Worm (Caenorhabditis elegans) whole organism, L4 larva: ENCODE data around the gene sre-2.
A peak's percentile ranks its signal among the peaks of the same experiment; 100 is the strongest.

Source experiments
- F26F4.8 ChIP-seq: fragments of 200-800 bp; sonication (Bioruptor generic); conservative IDR thresholded peaks from 2 replicates; pipeline ENCODE4 v1.3.6; 2022; ENCODE audit warnings: missing genetic modification characterization, missing compliant biosample characterization
- T20F7.1 ChIP-seq: fragments of 200-800 bp; sonication (Bioruptor generic); optimal IDR thresholded peaks from 2 replicates; lab custom pipeline; 2018; ENCODE audit warnings: mild to moderate bottlenecking, missing genetic modification characterization, missing compliant biosample characterization
- Y75B8A.6 ChIP-seq: fragments of 200-800 bp; sonication (Bioruptor generic); IDR thresholded peaks from 2 replicates; pipeline ENCODE4 v1.3.6; 2022; ENCODE audit warnings: missing genetic modification reagents, missing genetic modification characterization, missing compliant biosample characterization
- ZK337.2 ChIP-seq: fragments of 200-800 bp; sonication (Bioruptor generic); IDR thresholded peaks from 2 replicates; pipeline ENCODE4 v1.3.6; 2022; ENCODE audit warnings: missing genetic modification reagents, missing genetic modification characterization, missing compliant biosample characterization
- ZK546.5 ChIP-seq, 2 experiments: sonication (generic microtip); optimal IDR thresholded peaks; 2 replicates each; lab custom pipeline; 2017; ENCODE audit warnings: missing biosample characterization in 2 of 2, missing genetic modification characterization in 2 of 2
- aha-1 ChIP-seq: fragments of 150-350 bp; peaks from one replicate; lab custom pipeline; 2014; ENCODE audit warnings: missing biosample characterization, missing genetic modification characterization
- aly-2 ChIP-seq: sonication (generic microtip); optimal IDR thresholded peaks from 2 replicates; lab custom pipeline; 2018; ENCODE audit warnings: missing biosample characterization, missing genetic modification characterization
- arid-1 ChIP-seq: fragments of 200-800 bp; sonication (Bioruptor generic); conservative IDR thresholded peaks from 2 replicates; pipeline ENCODE4 v1.3.6; 2022; ENCODE audit warnings: missing genetic modification reagents, missing genetic modification characterization, missing compliant biosample characterization
- attf-4 ChIP-seq: sonication (generic microtip); optimal IDR thresholded peaks from 3 replicates; lab custom pipeline; 2017; ENCODE audit warnings: missing biosample characterization, missing genetic modification characterization
- ceh-20 ChIP-seq: fragments of 200-800 bp; sonication (Bioruptor generic); IDR thresholded peaks from 2 replicates; pipeline ENCODE4 v1.3.6; 2022; ENCODE audit warnings: missing genetic modification reagents, missing genetic modification characterization, missing compliant biosample characterization
- ceh-28 ChIP-seq: fragments of 150-350 bp; optimal IDR thresholded peaks from 2 replicates; lab custom pipeline; 2014; ENCODE audit warnings: missing biosample characterization, missing genetic modification reagents, missing genetic modification characterization
- ceh-32 ChIP-seq: sonication (generic microtip); optimal IDR thresholded peaks from 2 replicates; lab custom pipeline; 2016; ENCODE audit warnings: mild to moderate bottlenecking, missing genetic modification characterization, missing compliant biosample characterization; ENCODE audit not compliant: poor library complexity
- ceh-82 ChIP-seq: sonication (generic microtip); optimal IDR thresholded peaks from 2 replicates; lab custom pipeline; 2017; ENCODE audit warnings: missing biosample characterization, missing genetic modification characterization
- cey-2 ChIP-seq: sonication (generic microtip); optimal IDR thresholded peaks from 3 replicates; lab custom pipeline; 2017; ENCODE audit warnings: missing genetic modification characterization, mild to moderate bottlenecking, missing compliant biosample characterization, antibody characterized with exemption, borderline replicate concordance; ENCODE audit not compliant: insufficient read depth
- daf-16 ChIP-seq, 3 experiments: sonication (generic microtip); optimal IDR thresholded peaks; 2 replicates each; lab custom pipeline; 2016 to 2017; ENCODE audit warnings: missing genetic modification characterization in 3 of 3, missing genetic modification reagents in 3 of 3, mild to moderate bottlenecking in 2 of 3, missing compliant biosample characterization in 2 of 3, missing biosample characterization in 1 of 3, moderate library complexity in 1 of 3
- daf-19 ChIP-seq: fragments of 200-800 bp; sonication (Bioruptor generic); conservative IDR thresholded peaks from 2 replicates; pipeline ENCODE4 v1.3.6; 2022; ENCODE audit warnings: missing genetic modification characterization, missing compliant biosample characterization
- daf-8 ChIP-seq: fragments of 200-800 bp; sonication (Bioruptor generic); IDR thresholded peaks from 2 replicates; pipeline ENCODE4 v1.3.6; 2022; ENCODE audit warnings: missing genetic modification characterization, missing compliant biosample characterization
- dmd-6 ChIP-seq: fragments of 200-800 bp; sonication (Bioruptor generic); IDR thresholded peaks from 2 replicates; pipeline ENCODE4 v1.3.6; 2022; ENCODE audit warnings: missing genetic modification reagents, missing genetic modification characterization, missing compliant biosample characterization
- dpl-1 ChIP-seq: fragments of 150-350 bp; optimal IDR thresholded peaks from 2 replicates; lab custom pipeline; 2014; ENCODE audit warnings: missing biosample characterization, missing genetic modification reagents, missing genetic modification characterization
- duxl-1 ChIP-seq: sonication (generic microtip); optimal IDR thresholded peaks from 2 replicates; lab custom pipeline; 2016; ENCODE audit warnings: mild to moderate bottlenecking, missing genetic modification characterization, moderate library complexity, missing compliant biosample characterization; ENCODE audit not compliant: poor library complexity
- egl-27 ChIP-seq: sonication (generic microtip); optimal IDR thresholded peaks from 3 replicates; lab custom pipeline; 2017; ENCODE audit warnings: missing biosample characterization, missing genetic modification reagents, missing genetic modification characterization
- fkh-10 ChIP-seq: fragments of 150-350 bp; optimal IDR thresholded peaks from 2 replicates; lab custom pipeline; 2014; ENCODE audit warnings: missing biosample characterization, missing genetic modification reagents, missing genetic modification characterization
- hif-1 ChIP-seq, 2 experiments: sonication (generic microtip); optimal IDR thresholded peaks; 2 replicates each; lab custom pipeline; 2016 to 2017; ENCODE audit warnings: missing compliant biosample characterization in 2 of 2, missing genetic modification characterization in 2 of 2, missing genetic modification reagents in 2 of 2, missing genotype in 2 of 2, mild to moderate bottlenecking in 1 of 2
- hlh-11 ChIP-seq: fragments of 200-800 bp; sonication (Bioruptor generic); optimal IDR thresholded peaks from 2 replicates; lab custom pipeline; 2018; ENCODE audit warnings: mild to moderate bottlenecking, missing genetic modification characterization, missing compliant biosample characterization
- hlh-30 ChIP-seq: sonication (generic microtip); optimal IDR thresholded peaks from 2 replicates; lab custom pipeline; 2017; ENCODE audit warnings: antibody characterized with exemption, mild to moderate bottlenecking, missing genetic modification characterization, missing compliant biosample characterization; ENCODE audit not compliant: insufficient read depth
- hmg-1.1 ChIP-seq: fragments of 200-800 bp; sonication (Bioruptor generic); IDR thresholded peaks from 2 replicates; pipeline ENCODE4 v1.3.6; 2022; ENCODE audit warnings: missing genetic modification reagents, missing genetic modification characterization, missing compliant biosample characterization
- lir-3 ChIP-seq: sonication (generic microtip); optimal IDR thresholded peaks from 2 replicates; lab custom pipeline; 2016; ENCODE audit warnings: mild to moderate bottlenecking, missing genetic modification characterization, missing compliant biosample characterization
- mdl-1 ChIP-seq, 2 experiments: fragments of 150-350 bp in 1 of 2; sonication (generic microtip) in 1 of 2; optimal IDR thresholded peaks; 2 replicates each; lab custom pipeline; 2014 to 2017; ENCODE audit warnings: missing biosample characterization in 2 of 2, missing genetic modification characterization in 2 of 2
- mdt-29 ChIP-seq: fragments of 200-800 bp; sonication (Bioruptor generic); IDR thresholded peaks from 2 replicates; pipeline ENCODE4 v1.3.6; 2022; ENCODE audit warnings: missing genetic modification reagents, missing genetic modification characterization, missing compliant biosample characterization
- nhr-25 ChIP-seq: sonication (generic microtip); optimal IDR thresholded peaks from 2 replicates; lab custom pipeline; 2017; ENCODE audit warnings: missing genetic modification characterization, mild to moderate bottlenecking, missing compliant biosample characterization, antibody characterized with exemption, moderate library complexity, borderline replicate concordance; ENCODE audit not compliant: insufficient read depth
- nhr-28 ChIP-seq: fragments of 150-350 bp; optimal IDR thresholded peaks from 2 replicates; lab custom pipeline; 2014; ENCODE audit warnings: missing biosample characterization, missing genetic modification characterization
- nhr-42 ChIP-seq: fragments of 200-800 bp; sonication (Bioruptor generic); IDR thresholded peaks from 2 replicates; pipeline ENCODE4 v1.3.6; 2022; ENCODE audit warnings: missing genetic modification characterization, missing compliant biosample characterization
- nhr-48 ChIP-seq: sonication (generic microtip); optimal IDR thresholded peaks from 2 replicates; lab custom pipeline; 2016; ENCODE audit warnings: mild to moderate bottlenecking, missing genetic modification characterization, missing compliant biosample characterization
- nhr-76 ChIP-seq: fragments of 150-350 bp; optimal IDR thresholded peaks from 2 replicates; lab custom pipeline; 2014; ENCODE audit warnings: missing biosample characterization, missing genetic modification characterization
- nhr-77 ChIP-seq: fragments of 150-350 bp; optimal IDR thresholded peaks from 2 replicates; lab custom pipeline; 2014; ENCODE audit warnings: missing biosample characterization, missing genetic modification characterization
- pha-4 ChIP-seq, 2 experiments: fragments of 150-350 bp in 1 of 2; fragments of 200-800 bp in 1 of 2; sonication (Bioruptor generic) in 1 of 2; IDR thresholded peaks in 1 of 2; optimal IDR thresholded peaks in 1 of 2; 2 replicates each; pipeline versions ENCODE4 v1.3.6 to Lab custom; 2014 to 2022; ENCODE audit warnings: missing genetic modification characterization in 2 of 2, missing genetic modification reagents in 2 of 2, missing biosample characterization in 1 of 2, missing compliant biosample characterization in 1 of 2
- pqm-1 ChIP-seq: sonication (generic microtip); optimal IDR thresholded peaks from 2 replicates; lab custom pipeline; 2017; ENCODE audit warnings: missing biosample characterization, missing genetic modification characterization
- rbr-2 ChIP-seq: sonication (generic microtip); optimal IDR thresholded peaks from 2 replicates; lab custom pipeline; 2016; ENCODE audit warnings: missing genotype, missing genetic modification characterization, missing compliant biosample characterization
- skn-1 ChIP-seq: fragments of 150-350 bp; optimal IDR thresholded peaks from 2 replicates; lab custom pipeline; 2014; ENCODE audit warnings: missing biosample characterization, missing genetic modification characterization
- snpc-4 ChIP-seq: fragments of 150-350 bp; optimal IDR thresholded peaks from 2 replicates; lab custom pipeline; 2014; ENCODE audit warnings: missing biosample characterization, missing genetic modification characterization
- spr-1 ChIP-seq: sonication (generic microtip); optimal IDR thresholded peaks from 2 replicates; lab custom pipeline; 2016; ENCODE audit warnings: mild to moderate bottlenecking, missing genetic modification characterization, missing compliant biosample characterization
- spr-3 ChIP-seq: fragments of 200-800 bp; sonication (Bioruptor generic); optimal IDR thresholded peaks from 2 replicates; lab custom pipeline; 2018; ENCODE audit warnings: mild to moderate bottlenecking, missing genetic modification characterization, missing compliant biosample characterization
- unc-39 ChIP-seq: sonication (generic microtip); optimal IDR thresholded peaks from 2 replicates; lab custom pipeline; 2017; ENCODE audit warnings: missing biosample characterization, missing genetic modification characterization
- zip-2 ChIP-seq: fragments of 150-350 bp; optimal IDR thresholded peaks from 2 replicates; lab custom pipeline; 2014; ENCODE audit warnings: missing biosample characterization, missing genetic modification characterization
- ztf-7 ChIP-seq: fragments of 150-350 bp; optimal IDR thresholded peaks from 2 replicates; lab custom pipeline; 2014; ENCODE audit warnings: missing biosample characterization, missing genetic modification characterization

The sre-2 gene

ce11 chrII:8071012-8071625 lies 30.8 kb downstream of the sre-2 start (continued):
- TF ChIP-seq hlh-11 (peak; percentile 22), F26F4.8 (GFP tag; lab: Robert Waterston, UW) (no peak), ceh-28 (tag; lab: Kevin White, UChicago) (no peak), pqm-1 (tag; lab: Kevin White, UChicago) (peak; percentile 60), dmd-6 (GFP tag; lab: Robert Waterston, UW) (0 out of 2 replicates have a peak, but pooled peaks have one; percentile 17), nhr-28 (tag; lab: Kevin White, UChicago) (peak; percentile 6), mdl-1 (tag; optimal IDR thresholded peaks at IDR 0.05; lab: Kevin White, UChicago) (peak in 1 of 2 experiments; percentile 48), attf-4 (no peak), nhr-76 (tag; lab: Kevin White, UChicago) (no peak), daf-16 (GFP tag; optimal IDR thresholded peaks at IDR 0.05; lab: Kevin White, UChicago) (no peak), daf-16 (tag; optimal IDR thresholded peaks at IDR 0.05; lab: Kevin White, UChicago) (peak; percentile 59)
- TF ChIP-seq, all 104 proteins: peak for 9

ce11 chrII:8065985-8066384 lies 36.0 kb downstream of the sre-2 start, which contains the start of gene pdha-1:
Gene pdha-1, plus strand, starts transcription at chrII:8066285.
- no peak for TF ChIP-seq daf-8 (GFP tag; lab: Robert Waterston, UW)
- TF ChIP-seq rbr-2 (tag; lab: Kevin White, UChicago) = no peak
- TF ChIP-seq hmg-1.1 (GFP tag; lab: Robert Waterston, UW) = no peak
- TF ChIP-seq aha-1 (tag; lab: Kevin White, UChicago) = no peak
- TF ChIP-seq arid-1 = no peak
- TF ChIP-seq cey-2 (tag; lab: Kevin White, UChicago) = no peak
- no peak for TF ChIP-seq ceh-32 (tag; lab: Kevin White, UChicago)
- TF ChIP-seq ceh-82 (tag; lab: Kevin White, UChicago) = no peak
- TF ChIP-seq lir-3 (tag; lab: Kevin White, UChicago) = no peak
- TF ChIP-seq ZK337.2 = no peak
- no peak for TF ChIP-seq duxl-1 (tag; lab: Kevin White, UChicago)
- no peak for TF ChIP-seq ztf-7

ce11 chrII:8062334-8062791 lies 39.6 kb downstream of the sre-2 start, which contains the start of gene ufd-2:
Gene ufd-2, plus strand, starts transcription at chrII:8062741.
- no peak for TF ChIP-seq nhr-42 (GFP tag; lab: Robert Waterston, UW)
- no peak for TF ChIP-seq snpc-4 (tag; lab: Kevin White, UChicago)
- peak; percentile 57 for TF ChIP-seq dpl-1
- no peak for TF ChIP-seq Y75B8A.6 (GFP tag; lab: Robert Waterston, UW)
- no peak for TF ChIP-seq hif-1 (tag; optimal IDR thresholded peaks at IDR 0.05; lab: Kevin White, UChicago)
- TF ChIP-seq ZK546.5 (tag; optimal IDR thresholded peaks at IDR 0.05; lab: Kevin White, UChicago) = no peak
- no peak for TF ChIP-seq ceh-20
- TF ChIP-seq skn-1 (tag; lab: Kevin White, UChicago) = no peak
- TF ChIP-seq spr-1 (tag; lab: Kevin White, UChicago) = no peak
- no peak for TF ChIP-seq mdt-29 (GFP tag; lab: Robert Waterston, UW)
- TF ChIP-seq pha-4 (GFP tag; IDR thresholded peaks at IDR 0.05; lab: Robert Waterston, UW) = peak; percentile 50; the same call in 1 of the 2 replicates
- peak; percentile 57 for TF ChIP-seq pha-4 (tag; optimal IDR thresholded peaks at IDR 0.05; lab: Kevin White, UChicago)
- TF ChIP-seq pqm-1 (tag; lab: Kevin White, UChicago) = peak; percentile 45
- no peak for TF ChIP-seq aly-2 (tag; lab: Kevin White, UChicago)
- no peak for TF ChIP-seq ceh-82 (tag; lab: Kevin White, UChicago)
- peak; percentile 80 for TF ChIP-seq T20F7.1
- peak; percentile 47 for TF ChIP-seq hlh-11
- TF ChIP-seq nhr-48 (tag; lab: Kevin White, UChicago) = no peak
- TF ChIP-seq fkh-10 (GFP tag; lab: Kevin White, UChicago) = peak; percentile 10
- TF ChIP-seq nhr-77 (tag; lab: Kevin White, UChicago) = peak; percentile 80
- no peak for TF ChIP-seq daf-8 (GFP tag; lab: Robert Waterston, UW)
- TF ChIP-seq hmg-1.1 (GFP tag; lab: Robert Waterston, UW) = no peak
- peak; percentile 24 for TF ChIP-seq hlh-30 (tag; lab: Kevin White, UChicago)
- TF ChIP-seq rbr-2 (tag; lab: Kevin White, UChicago) = peak; percentile 64
- peak; percentile 31 for TF ChIP-seq nhr-25 (tag; lab: Kevin White, UChicago)
- TF ChIP-seq egl-27 = no peak
- TF ChIP-seq nhr-28 (tag; lab: Kevin White, UChicago) = peak; percentile 50
- TF ChIP-seq unc-39 (tag; lab: Kevin White, UChicago) = no peak
- TF ChIP-seq zip-2 (tag; lab: Kevin White, UChicago) = no peak
- no peak for TF ChIP-seq spr-3
- TF ChIP-seq ceh-28 (tag; lab: Kevin White, UChicago) = no peak
- no peak for TF ChIP-seq daf-19 (GFP tag; lab: Robert Waterston, UW)
